Worm (Caenorhabditis elegans): ENCODE data around the gene ZK177.3.

- TF ChIP-seq ztf-6 (GFP tag; IDR thresholded peaks at IDR 0.05) (no peak), F57C9.4 (tag; optimal IDR thresholded peaks at IDR 0.05) (no peak), snpc-3.4 (tag; optimal IDR thresholded peaks at IDR 0.05) (no peak), tbp1 (GFP tag; optimal IDR thresholded peaks at IDR 0.05) (no peak)
These were observed 29.1 kb downstream of the ZK177.3 start, which contains the start of gene ins-13 for ce11 chrII:5544764-5545163.
